Worm (Caenorhabditis elegans): ENCODE data around the gene ZK1098.9.

Gene ZK1098.9

DNA sequence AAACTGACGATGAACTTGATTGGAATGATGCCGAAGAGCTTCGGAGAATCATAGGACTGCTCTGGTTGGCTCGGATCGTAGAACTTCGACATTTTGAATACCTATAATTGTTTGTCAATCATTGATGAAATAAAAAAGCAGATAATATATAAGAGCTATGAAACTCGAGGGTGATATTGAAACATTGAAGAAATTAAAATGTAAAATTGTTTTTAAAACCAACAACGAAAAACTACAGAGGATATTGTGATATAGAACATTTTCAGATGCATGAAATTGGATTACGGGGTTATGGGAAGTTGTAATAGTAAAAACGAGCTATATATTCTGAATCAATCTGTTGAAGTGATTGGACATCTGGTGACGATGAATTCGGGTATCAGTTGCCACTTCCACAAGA is 20.2 kb downstream of the ZK1098.9 start, which contains the start of gene C48B4.10:
Gene C48B4.10, minus strand, starts transcription at position 101 of the 400 bp plus-strand sequence.
- TF ChIP-seq fkh-10 (GFP tag; optimal IDR thresholded peaks at IDR 0.05), result no peak
- no peak for TF ChIP-seq ceh-63 (GFP tag; optimal IDR thresholded peaks at IDR 0.05)
- no peak for TF ChIP-seq ama-1 (optimal IDR thresholded peaks at IDR 0.05)
- TF ChIP-seq pqm-1 (tag; optimal IDR thresholded peaks at IDR 0.05), result no peak
- no peak for TF ChIP-seq zag-1 (tag; optimal IDR thresholded peaks at IDR 0.05)
- no peak for TF ChIP-seq ztf-11 (tag; optimal IDR thresholded peaks at IDR 0.05)
- TF ChIP-seq efl-3 (GFP tag; optimal IDR thresholded peaks at IDR 0.05), result no peak
- TF ChIP-seq ceh-90 (tag; optimal IDR thresholded peaks at IDR 0.05), result no peak
- no peak for TF ChIP-seq egl-27 (tag; optimal IDR thresholded peaks at IDR 0.05)
- TF ChIP-seq nhr-90 (tag; optimal IDR thresholded peaks at IDR 0.05; ENCODE audit: poor library complexity), result no peak
- no peak for TF ChIP-seq ceh-82 (tag; optimal IDR thresholded peaks at IDR 0.05)
- no peak for TF ChIP-seq lin-15B (tag; optimal IDR thresholded peaks at IDR 0.05)
- TF ChIP-seq grh-1 (GFP tag; IDR thresholded peaks at IDR 0.05), result no peak
- no peak for TF ChIP-seq unc-30 (tag; optimal IDR thresholded peaks at IDR 0.05)
- no peak for TF ChIP-seq fkh-8 (tag; optimal IDR thresholded peaks at IDR 0.05)
- TF ChIP-seq nhr-237 (tag; optimal IDR thresholded peaks at IDR 0.05), result no peak
- no peak for TF ChIP-seq lin-39 (tag; optimal IDR thresholded peaks at IDR 0.05)
- no peak for TF ChIP-seq pax-3 (tag; optimal IDR thresholded peaks at IDR 0.05)

DNA sequence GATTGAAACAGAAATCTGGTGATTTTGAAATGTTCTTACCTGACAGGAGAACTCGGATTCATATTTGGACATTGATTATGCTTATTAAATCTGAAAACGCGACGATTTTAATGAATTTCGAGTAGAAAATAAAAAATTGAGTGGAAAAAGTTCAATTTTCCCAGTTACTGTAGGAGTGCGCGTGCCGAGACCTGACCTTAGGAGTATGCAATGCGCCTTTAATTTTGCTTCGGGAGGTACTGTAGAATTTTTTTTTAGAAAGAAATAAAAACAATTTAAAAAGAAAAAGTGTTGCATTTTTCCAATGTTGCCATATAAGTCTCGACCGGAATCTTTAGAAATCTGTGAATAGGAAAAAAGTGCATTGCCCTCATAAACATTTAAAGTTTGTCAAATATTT is 21.7 kb downstream of the ZK1098.9 start, which contains the start of gene C48B4.11:
Gene C48B4.11, minus strand, starts transcription at position 143 of the 400 bp plus-strand sequence.
- TF ChIP-seq lin-14 (GFP tag; optimal IDR thresholded peaks at IDR 0.05) (no peak), egl-27 (tag; optimal IDR thresholded peaks at IDR 0.05) (no peak), skn-1 (tag; optimal IDR thresholded peaks at IDR 0.05) (no peak), hlh-4 (tag; optimal IDR thresholded peaks at IDR 0.05) (no peak), elt-2 (tag; optimal IDR thresholded peaks at IDR 0.05) (no peak), elt-3 (tag; optimal IDR thresholded peaks at IDR 0.05) (no peak), ceh-8 (GFP tag; optimal IDR thresholded peaks at IDR 0.05) (no peak), ets-5 (GFP tag; IDR thresholded peaks at IDR 0.05) (no peak)

DNA sequence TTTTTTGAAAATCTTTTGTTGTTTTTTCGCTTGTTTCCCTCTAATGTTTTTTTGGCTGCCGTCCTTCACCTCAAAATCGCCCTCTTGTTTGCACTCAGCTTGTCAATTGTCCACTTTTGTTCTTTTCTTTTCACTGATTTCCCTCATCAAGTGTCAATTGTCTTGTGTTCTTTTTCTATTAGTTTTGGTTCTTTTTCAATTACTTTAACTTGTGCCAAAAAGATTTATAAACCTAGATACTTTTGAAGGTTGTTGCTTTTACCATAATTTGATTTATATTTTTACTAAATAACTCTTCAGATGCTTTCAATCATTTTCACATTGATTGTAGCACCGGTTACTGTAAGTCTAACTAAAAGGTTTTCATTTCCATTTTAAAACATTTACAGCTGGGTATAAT is 24.2 kb downstream of the ZK1098.9 start, which contains the start of gene C48B4.13:
Gene C48B4.13, plus strand, starts transcription at position 301 of the 400 bp plus-strand sequence.
- TF ChIP-seq Y116A8C.19 (tag; optimal IDR thresholded peaks at IDR 0.05; ENCODE audit: borderline replicate concordance) (no peak), vab-15 (tag; optimal IDR thresholded peaks at IDR 0.05) (no peak)

DNA sequence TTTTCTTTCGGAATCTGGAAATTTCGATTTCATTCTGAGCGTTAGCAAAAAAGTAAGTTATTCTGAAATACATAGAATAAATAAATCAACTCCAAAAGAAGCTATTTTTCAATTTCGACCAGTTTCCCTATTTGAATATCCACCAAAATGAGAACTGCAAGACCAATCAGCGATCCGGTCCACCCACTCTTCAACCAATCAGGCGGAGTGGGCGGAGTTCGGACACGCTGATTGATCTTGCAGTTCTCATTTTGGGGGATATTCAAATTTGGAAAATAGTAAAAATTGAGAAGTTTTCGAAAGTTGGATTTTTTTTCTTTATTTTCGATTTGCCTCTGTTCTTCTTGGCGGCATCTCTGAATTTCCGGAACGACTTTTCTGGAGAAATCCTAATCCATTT is 26.6 kb downstream of the ZK1098.9 start:
- TF ChIP-seq hpl-2 (GFP tag; optimal IDR thresholded peaks at IDR 0.05) (no peak), Y116A8C.19 (tag; optimal IDR thresholded peaks at IDR 0.05; ENCODE audit: borderline replicate concordance) (no peak), nhr-76 (tag; optimal IDR thresholded peaks at IDR 0.05) (no peak), nhr-47 (tag; optimal IDR thresholded peaks at IDR 0.05) (no peak), F16B12.6 (tag; optimal IDR thresholded peaks at IDR 0.05) (no peak), lin-14 (GFP tag; optimal IDR thresholded peaks at IDR 0.05) (no peak), ceh-88 (GFP tag; IDR thresholded peaks at IDR 0.05) (no peak), tbx-2 (tag; optimal IDR thresholded peaks at IDR 0.05) (peak; percentile 3), dpl-1 (GFP tag; optimal IDR thresholded peaks at IDR 0.05) (peak; percentile 66 to 77 (median 75)), aha-1 (tag; optimal IDR thresholded peaks at IDR 0.05) (no peak), isw-1 (GFP tag; IDR thresholded peaks at IDR 0.05) (no peak), hlh-4 (tag; optimal IDR thresholded peaks at IDR 0.05) (no peak), xbp-1 (tag; optimal IDR thresholded peaks at IDR 0.05) (peak; percentile 78), elt-3 (tag; optimal IDR thresholded peaks at IDR 0.05) (no peak), ceh-63 (GFP tag; optimal IDR thresholded peaks at IDR 0.05) (no peak), lin-35 (GFP tag; optimal IDR thresholded peaks at IDR 0.05) (peak; percentile 59 to 81), hlh-17 (GFP tag; optimal IDR thresholded peaks at IDR 0.05; ENCODE audit: borderline replicate concordance) (no peak), nhr-84 (tag; optimal IDR thresholded peaks at IDR 0.05) (no peak), swsn-7 (tag; optimal IDR thresholded peaks at IDR 0.05) (no peak), lin-15B (tag; optimal IDR thresholded peaks at IDR 0.05) (peak; percentile 9), nhr-71 (tag; optimal IDR thresholded peaks at IDR 0.05) (no peak), efl-1 (optimal IDR thresholded peaks at IDR 0.05) (peak in 1 of 2 experiments; percentile 81), efl-1 (GFP tag; optimal IDR thresholded peaks at IDR 0.05 in 1 of 2) (peak; percentile 84 to 98), lsy-2 (tag; optimal IDR thresholded peaks at IDR 0.05) (peak in 1 of 2 experiments; percentile 59)
